Fruit fly (Drosophila melanogaster): ENCODE data around the gene Dnai2.

- no peak for TF ChIP-seq usp (GFP tag; optimal IDR thresholded peaks at IDR 0.05)
- no peak for TF ChIP-seq CG32264 (GFP tag; optimal IDR thresholded peaks at IDR 0.05)
- TF ChIP-seq Rel (GFP tag; optimal IDR thresholded peaks at IDR 0.05), result no peak
- no peak for TF ChIP-seq Rel (tag; optimal IDR thresholded peaks at IDR 0.05)
- TF ChIP-seq CrebA (GFP tag; optimal IDR thresholded peaks at IDR 0.05; ENCODE audit: borderline replicate concordance), result no peak
- TF ChIP-seq jim (GFP tag; optimal IDR thresholded peaks at IDR 0.05), result no peak
- TF ChIP-seq ey (GFP tag; optimal IDR thresholded peaks at IDR 0.05), result no peak
- TF ChIP-seq dsf (GFP tag; optimal IDR thresholded peaks at IDR 0.05; ENCODE audit: borderline replicate concordance), result no peak
- TF ChIP-seq pan (optimal IDR thresholded peaks at IDR 0.05), result no peak
- no peak for TF ChIP-seq Dfd (GFP tag; optimal IDR thresholded peaks at IDR 0.05)
- no peak for TF ChIP-seq GATAd (GFP tag; optimal IDR thresholded peaks at IDR 0.05)
- TF ChIP-seq lola (GFP tag; optimal IDR thresholded peaks at IDR 0.05), result no peak
- TF ChIP-seq brk (GFP tag; optimal IDR thresholded peaks at IDR 0.05), result no peak
- TF ChIP-seq rgr (GFP tag; optimal IDR thresholded peaks at IDR 0.05), result no peak
- TF ChIP-seq Hnf4 (GFP tag; optimal IDR thresholded peaks at IDR 0.05), result no peak
These were observed 20.7 kb downstream of the Dnai2 start for dm6 chr3L:11678313-11678817.
